Worm (Caenorhabditis elegans): Measurements from ENCODE around the gene C28A5.2.

Gene C28A5.2

DNA sequence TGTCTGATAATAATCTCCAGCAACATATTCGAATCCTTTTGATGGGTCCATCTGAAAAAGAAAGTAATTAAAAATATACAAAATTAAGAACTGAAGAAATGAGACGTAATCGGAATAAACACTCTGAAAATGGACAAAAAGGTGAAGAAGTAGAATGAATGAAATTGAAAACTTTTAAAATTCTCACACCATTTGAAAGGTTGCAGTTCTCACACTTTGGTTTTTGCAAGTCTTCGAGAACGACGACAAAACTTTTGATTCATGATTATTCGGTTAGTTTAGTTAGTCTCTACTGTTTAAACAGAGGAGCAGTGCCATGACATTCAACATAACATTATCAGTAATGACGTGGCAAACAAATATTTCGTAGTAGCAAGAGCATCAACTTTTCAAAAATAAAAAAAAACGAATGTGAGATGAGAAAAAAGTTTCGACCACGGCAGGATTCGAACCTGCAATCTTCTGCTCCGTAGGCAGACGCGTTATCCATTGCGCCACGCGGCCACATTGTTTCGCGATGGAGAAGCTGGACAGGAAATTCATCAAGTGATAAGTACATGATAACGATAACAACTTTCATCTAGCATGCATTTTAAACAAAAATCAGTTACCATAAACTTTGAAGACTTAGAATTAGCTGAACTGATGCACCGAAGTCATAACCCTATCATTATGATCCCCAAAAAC, 10.7 kb upstream of the C28A5.2 start, which contains the start of gene ceh-43 (continued):
- no peak for TF ChIP-seq nhr-80 (tag; optimal IDR thresholded peaks at IDR 0.05)
- TF ChIP-seq B0019.2 (GFP tag; conservative IDR thresholded peaks at IDR 0.05): peak; percentile 57
- TF ChIP-seq lag-1 (GFP tag; IDR thresholded peaks at IDR 0.05): no peak
- 0 out of 2 replicates have a peak, but pooled peaks have one; percentile 32 for TF ChIP-seq nfyb-1 (GFP tag; IDR thresholded peaks at IDR 0.05)
- no peak for TF ChIP-seq aptf-2 (GFP tag; conservative IDR thresholded peaks at IDR 0.05)
- peak; percentile 53 for TF ChIP-seq hmg-1.2 (GFP tag; IDR thresholded peaks at IDR 0.05)
- no peak for TF ChIP-seq attf-5 (GFP tag; optimal IDR thresholded peaks at IDR 0.05)
- TF ChIP-seq zim-3 (tag; optimal IDR thresholded peaks at IDR 0.05): no peak
- 0 out of 2 replicates have a peak, but pooled peaks have one; percentile 29 for TF ChIP-seq bed-1 (GFP tag; IDR thresholded peaks at IDR 0.05)
- no peak for TF ChIP-seq chd-7 (tag; optimal IDR thresholded peaks at IDR 0.05)
- no peak for TF ChIP-seq hrde-1 (tag; optimal IDR thresholded peaks at IDR 0.05; ENCODE audit: borderline replicate concordance)
- TF ChIP-seq ztf-22 (GFP tag; optimal IDR thresholded peaks at IDR 0.05): no peak
- TF ChIP-seq rpc-1 (optimal IDR thresholded peaks at IDR 0.05): peak; percentile 64
- peak; percentile 79 for TF ChIP-seq rpc-1 (tag; optimal IDR thresholded peaks at IDR 0.05)
- no peak for TF ChIP-seq F57C9.4 (tag; optimal IDR thresholded peaks at IDR 0.05)
- no peak for TF ChIP-seq sptf-2 (GFP tag; optimal IDR thresholded peaks at IDR 0.05)
- TF ChIP-seq attf-3 (GFP tag; conservative IDR thresholded peaks at IDR 0.05): no peak
- no peak for TF ChIP-seq hsf-1 (GFP tag; IDR thresholded peaks at IDR 0.05)
- no peak for TF ChIP-seq hlh-26 (GFP tag; conservative IDR thresholded peaks at IDR 0.05)
- TF ChIP-seq tbp1 (GFP tag; optimal IDR thresholded peaks at IDR 0.05): peak; percentile 92
- TF ChIP-seq egrh-3 (GFP tag; IDR thresholded peaks at IDR 0.05): no peak
- TF ChIP-seq D2030.7 (GFP tag; IDR thresholded peaks at IDR 0.05): peak; percentile 60; the same call in 1 of the 2 replicates
- TF ChIP-seq athp-1 (tag; optimal IDR thresholded peaks at IDR 0.05): no peak
- no peak for TF ChIP-seq mxl-1 (tag; optimal IDR thresholded peaks at IDR 0.05)
- no peak for TF ChIP-seq B0336.3 (GFP tag; IDR thresholded peaks at IDR 0.05)
- no peak for TF ChIP-seq nfya-2 (GFP tag; IDR thresholded peaks at IDR 0.05)
- no peak for TF ChIP-seq nfya-1 (tag; optimal IDR thresholded peaks at IDR 0.05; ENCODE audit: borderline replicate concordance, insufficient read depth)
- TF ChIP-seq him-1 (tag; optimal IDR thresholded peaks at IDR 0.05): peak; percentile 46
- TF ChIP-seq egl-18 (GFP tag; IDR thresholded peaks at IDR 0.05): no peak
- TF ChIP-seq repo-1 (tag; optimal IDR thresholded peaks at IDR 0.05): no peak
- no peak for TF ChIP-seq F39B2.1 (GFP tag; IDR thresholded peaks at IDR 0.05)
- TF ChIP-seq B0261.1 (tag; optimal IDR thresholded peaks at IDR 0.05): peak; percentile 71
- TF ChIP-seq madf-10 (tag; optimal IDR thresholded peaks at IDR 0.05): no peak

DNA sequence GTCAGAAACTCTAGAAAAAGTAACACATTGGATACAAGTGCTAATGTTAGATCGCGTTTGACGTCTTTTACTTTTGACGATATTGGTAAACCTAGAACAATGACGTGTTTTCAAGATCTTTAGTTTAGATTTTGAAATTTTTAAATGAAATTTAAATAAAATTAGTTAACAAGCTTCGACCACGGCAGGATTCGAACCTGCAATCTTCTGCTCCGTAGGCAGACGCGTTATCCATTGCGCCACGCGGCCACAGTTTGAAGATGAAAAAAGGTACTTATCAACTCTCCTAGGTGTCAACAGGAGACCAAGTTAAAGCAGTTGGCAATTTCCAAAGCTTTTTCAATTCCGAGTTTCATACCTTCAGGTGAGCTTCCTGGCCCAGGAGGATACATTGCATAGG, 10.0 kb upstream of the C28A5.2 start:
- TF ChIP-seq lin-54 (GFP tag; optimal IDR thresholded peaks at IDR 0.05) (peak; percentile 41), dox-1 (GFP tag; IDR thresholded peaks at IDR 0.05) (peak; percentile 39; the same call in 1 of the 2 replicates), lin-26 (GFP tag; IDR thresholded peaks at IDR 0.05) (peak; percentile 71; the same call in 1 of the 2 replicates), efl-1 (GFP tag; optimal IDR thresholded peaks at IDR 0.05) (peak; percentile 13), B0261.1 (tag; optimal IDR thresholded peaks at IDR 0.05) (peak; percentile 71), hlh-12 (tag; optimal IDR thresholded peaks at IDR 0.05) (peak; percentile 57), snpc-3.4 (tag; optimal IDR thresholded peaks at IDR 0.05) (peak; percentile 29), F49E8.2 (tag; optimal IDR thresholded peaks at IDR 0.05; ENCODE audit: insufficient read depth) (peak; percentile 62), fkh-3 (tag; optimal IDR thresholded peaks at IDR 0.05) (no peak), him-1 (tag; optimal IDR thresholded peaks at IDR 0.05) (peak; percentile 72), ztf-28 (GFP tag; IDR thresholded peaks at IDR 0.05) (0 out of 2 replicates have a peak, but pooled peaks have one; percentile 36), tlf-1 (GFP tag; optimal IDR thresholded peaks at IDR 0.05) (no peak), hmg-1.2 (GFP tag; IDR thresholded peaks at IDR 0.05) (peak; percentile 48; the same call in 1 of the 2 replicates), nhr-80 (tag; optimal IDR thresholded peaks at IDR 0.05) (peak; percentile 40), ztf-18 (tag; optimal IDR thresholded peaks at IDR 0.05) (peak; percentile 73), nhr-90 (tag; optimal IDR thresholded peaks at IDR 0.05) (peak; percentile 33), F23B12.7 (tag; optimal IDR thresholded peaks at IDR 0.05; ENCODE audit: insufficient read depth) (peak; percentile 53), lsy-27 (tag; optimal IDR thresholded peaks at IDR 0.05; ENCODE audit: borderline replicate concordance, insufficient read depth) (no peak), attf-6 (GFP tag; IDR thresholded peaks at IDR 0.05) (no peak)
